Fruit fly (Drosophila melanogaster): ENCODE measurements around the gene CG31915.

The CG31915 gene

DNA sequence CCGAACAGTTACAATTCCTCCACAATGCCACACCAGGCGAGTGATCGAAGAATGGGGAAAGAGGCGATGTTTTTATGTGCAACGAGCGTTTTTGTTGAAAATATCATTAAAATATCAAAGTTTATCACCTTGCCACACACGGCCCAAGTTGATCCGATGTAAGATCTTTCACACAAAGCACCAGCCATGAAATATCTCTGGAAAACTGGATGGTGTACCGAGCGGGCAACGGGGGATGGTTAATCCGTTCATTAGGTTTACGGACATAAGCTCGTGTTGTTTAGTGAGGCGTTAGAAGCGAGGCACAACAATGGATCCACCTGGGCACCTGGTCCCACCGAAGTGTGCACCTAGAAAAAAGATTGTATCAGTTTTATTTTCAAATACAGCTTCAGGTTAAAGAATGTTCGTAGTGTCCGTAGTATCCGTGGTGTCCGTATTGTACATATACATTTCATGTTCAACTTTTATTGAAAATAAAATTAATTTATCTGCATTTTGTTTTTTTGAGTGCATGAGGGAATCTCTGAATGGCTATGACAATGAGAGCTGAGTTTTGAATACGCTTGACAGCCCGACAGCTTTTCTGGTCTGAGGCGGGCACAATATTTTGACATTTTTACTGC is 31.3 kb upstream of the CG31915 start (continued):
- TF ChIP-seq CG9609 (GFP tag; optimal IDR thresholded peaks at IDR 0.05) (no peak), CG14050 (GFP tag; IDR thresholded peaks at IDR 0.05) (no peak), sens-2 (GFP tag; IDR thresholded peaks at IDR 0.05) (no peak), insv (GFP tag; optimal IDR thresholded peaks at IDR 0.05) (no peak), Six4 (GFP tag; optimal IDR thresholded peaks at IDR 0.05) (peak; percentile 51), PHDP (tag; optimal IDR thresholded peaks at IDR 0.05) (peak; percentile 64), CG32772 (GFP tag; IDR thresholded peaks at IDR 0.05) (peak; percentile 57; the same call in 1 of the 2 replicates), Drgx (GFP tag; IDR thresholded peaks at IDR 0.05) (no peak), Atf-2 (GFP tag; optimal IDR thresholded peaks at IDR 0.05) (peak; percentile 10), pan (optimal IDR thresholded peaks at IDR 0.05) (no peak), pan (GFP tag; optimal IDR thresholded peaks at IDR 0.05 in 1 of 2, IDR thresholded peaks at IDR 0.05 in 1 of 2) (no peak), schlank (tag; optimal IDR thresholded peaks at IDR 0.05) (no peak), CG15514 (GFP tag; optimal IDR thresholded peaks at IDR 0.05) (no peak), lab (GFP tag; optimal IDR thresholded peaks at IDR 0.05) (peak; percentile 50), pfk (GFP tag; optimal IDR thresholded peaks at IDR 0.05) (no peak), CG1024 (GFP tag; IDR thresholded peaks at IDR 0.05) (no peak), CG3281 (GFP tag; optimal IDR thresholded peaks at IDR 0.05) (peak; percentile 31), az2 (GFP tag; optimal IDR thresholded peaks at IDR 0.05) (peak; percentile 57), cwo (GFP tag; optimal IDR thresholded peaks at IDR 0.05) (peak; percentile 15), CG7372 (GFP tag; IDR thresholded peaks at IDR 0.05) (peak; percentile 70), Vsx1 (GFP tag; optimal IDR thresholded peaks at IDR 0.05) (peak; percentile 40), CG9437 (GFP tag; optimal IDR thresholded peaks at IDR 0.05) (no peak), zf30C (GFP tag; optimal IDR thresholded peaks at IDR 0.05) (peak; percentile 23), Dref (GFP tag; IDR thresholded peaks at IDR 0.05) (no peak), fd3F (GFP tag; optimal IDR thresholded peaks at IDR 0.05) (peak; percentile 20), Antp (GFP tag; optimal IDR thresholded peaks at IDR 0.05) (peak; percentile 52), cas (GFP tag; IDR thresholded peaks at IDR 0.05) (0 out of 2 replicates have a peak, but pooled peaks have one; percentile 21), hb (GFP tag; IDR thresholded peaks at IDR 0.05; ENCODE audit: partially characterized antibody) (no peak), CG10274 (GFP tag; optimal IDR thresholded peaks at IDR 0.05) (no peak), CG4404 (GFP tag; IDR thresholded peaks at IDR 0.05) (peak; percentile 53; the same call in 1 of the 2 replicates), CG17328 (GFP tag; IDR thresholded peaks at IDR 0.05) (peak; percentile 73), Dll (GFP tag; IDR thresholded peaks at IDR 0.05; ENCODE audit: partially characterized antibody) (no peak), Xrp1 (GFP tag; IDR thresholded peaks at IDR 0.05) (peak; percentile 80), CG10209 (GFP tag; optimal IDR thresholded peaks at IDR 0.05) (peak; percentile 43), CG10959 (GFP tag; IDR thresholded peaks at IDR 0.05) (peak; percentile 54), slbo (GFP tag; IDR thresholded peaks at IDR 0.05) (peak; percentile 56; the same call in 1 of the 2 replicates), tup (GFP tag; optimal IDR thresholded peaks at IDR 0.05) (no peak), CG9215 (GFP tag; IDR thresholded peaks at IDR 0.05) (peak; percentile 18; the same call in 1 of the 2 replicates), Hmr (GFP tag; optimal IDR thresholded peaks at IDR 0.05) (no peak), CG12769 (tag; optimal IDR thresholded peaks at IDR 0.05) (peak; percentile 66), gsb (GFP tag; IDR thresholded peaks at IDR 0.05) (no peak), Hand (GFP tag; optimal IDR thresholded peaks at IDR 0.05) (no peak), caup (GFP tag; optimal IDR thresholded peaks at IDR 0.05; ENCODE audit: severe bottlenecking) (peak; percentile 26), CG6272 (GFP tag; IDR thresholded peaks at IDR 0.05) (peak; percentile 39; the same call in 1 of the 2 replicates), shn (GFP tag; optimal IDR thresholded peaks at IDR 0.05) (peak; percentile 31), ind (GFP tag; optimal IDR thresholded peaks at IDR 0.05) (peak; percentile 43), CG10147 (GFP tag; optimal IDR thresholded peaks at IDR 0.05) (peak; percentile 32), dysf (GFP tag; IDR thresholded peaks at IDR 0.05) (peak; percentile 64), Atf6 (GFP tag; IDR thresholded peaks at IDR 0.05) (peak; percentile 61; the same call in 1 of the 2 replicates), ranshi (GFP tag; IDR thresholded peaks at IDR 0.05) (peak; percentile 54)
